Worm (Caenorhabditis elegans) whole organism, L4 larva: ENCODE data around the gene B0348.1.

Experiments used
- ces-1 ChIP-seq: fragments of 150-350 bp; sonication (generic microtip); optimal IDR thresholded peaks from 4 replicates; lab custom pipeline; 2014; ENCODE audit warnings: missing biosample characterization, missing genetic modification reagents, missing genetic modification characterization
- cey-2 ChIP-seq: sonication (generic microtip); optimal IDR thresholded peaks from 3 replicates; lab custom pipeline; 2017; ENCODE audit warnings: missing genetic modification characterization, mild to moderate bottlenecking, missing compliant biosample characterization, antibody characterized with exemption, borderline replicate concordance; ENCODE audit not compliant: insufficient read depth
- dpl-1 ChIP-seq: fragments of 150-350 bp; optimal IDR thresholded peaks from 2 replicates; lab custom pipeline; 2014; ENCODE audit warnings: missing biosample characterization, missing genetic modification reagents, missing genetic modification characterization
- lin-13 ChIP-seq: fragments of 150-350 bp; optimal IDR thresholded peaks from 2 replicates; lab custom pipeline; 2014; ENCODE audit warnings: missing biosample characterization, missing genetic modification reagents, missing genetic modification characterization
- lir-3 ChIP-seq: sonication (generic microtip); optimal IDR thresholded peaks from 2 replicates; lab custom pipeline; 2016; ENCODE audit warnings: mild to moderate bottlenecking, missing genetic modification characterization, missing compliant biosample characterization
- mep-1 ChIP-seq: fragments of 150-350 bp; sonication (generic microtip); optimal IDR thresholded peaks from 3 replicates; lab custom pipeline; 2014; ENCODE audit warnings: missing biosample characterization, missing genetic modification characterization
- nhr-237 ChIP-seq: sonication (generic microtip); optimal IDR thresholded peaks from 2 replicates; lab custom pipeline; 2017; ENCODE audit warnings: missing biosample characterization, missing genetic modification characterization
- nhr-42 ChIP-seq: fragments of 200-800 bp; sonication (Bioruptor generic); IDR thresholded peaks from 2 replicates; pipeline ENCODE4 v1.3.6; 2022; ENCODE audit warnings: missing genetic modification characterization, missing compliant biosample characterization
- unc-39 ChIP-seq: sonication (generic microtip); optimal IDR thresholded peaks from 2 replicates; lab custom pipeline; 2017; ENCODE audit warnings: missing biosample characterization, missing genetic modification characterization
- unc-62 ChIP-seq, 3 experiments: fragments of 150-350 bp in 1 of 3; sonication (generic microtip); optimal IDR thresholded peaks in 2 of 3; peaks in 1 of 3; 1 replicate in 1 of 3; 2 replicates in 2 of 3; lab custom pipeline; 2014 to 2017; ENCODE audit warnings: missing biosample characterization in 3 of 3, missing genetic modification characterization in 3 of 3, missing genetic modification reagents in 3 of 3, missing genotype in 1 of 3
- ztf-11 ChIP-seq: fragments of 150-350 bp; optimal IDR thresholded peaks from 2 replicates; lab custom pipeline; 2014; ENCODE audit warnings: missing biosample characterization, missing genetic modification characterization

- TF ChIP-seq ztf-11 (tag; lab: Kevin White, UChicago): no peak
- TF ChIP-seq cey-2 (tag; lab: Kevin White, UChicago): no peak
- TF ChIP-seq dpl-1 (GFP tag; lab: Kevin White, UChicago): peak; percentile 91
- TF ChIP-seq ces-1 (GFP tag; lab: Kevin White, UChicago): no peak
- no peak for TF ChIP-seq nhr-237 (tag; lab: Kevin White, UChicago)
- TF ChIP-seq lir-3 (tag; lab: Kevin White, UChicago): no peak
- TF ChIP-seq lin-13 (GFP tag; lab: Kevin White, UChicago): peak; percentile 24
- no peak for TF ChIP-seq unc-39 (tag; lab: Kevin White, UChicago)
- peak; percentile 14 for TF ChIP-seq mep-1 (tag; lab: Kevin White, UChicago)
- TF ChIP-seq nhr-42 (GFP tag; lab: Robert Waterston, UW): no peak
- no peak for TF ChIP-seq unc-62 (GFP tag; optimal IDR thresholded peaks at IDR 0.05 in 1 of 2; lab: Kevin White, UChicago)
- no peak for TF ChIP-seq unc-62 (tag; optimal IDR thresholded peaks at IDR 0.05; lab: Kevin White, UChicago)
These were observed 40.8 kb upstream of the B0348.1 start, which contains the start of gene ife-3 for ce11 chrV:7778-8445.
